Worm (Caenorhabditis elegans) whole organism, L4 larva: ENCODE data around the gene hda-2.

Source experiments
- F26F4.8 ChIP-seq: fragments of 200-800 bp; sonication (Bioruptor generic); conservative IDR thresholded peaks from 2 replicates; pipeline ENCODE4 v1.3.6; 2022; ENCODE audit warnings: missing genetic modification characterization, missing compliant biosample characterization
- R02D3.7 ChIP-seq: fragments of 150-350 bp; sonication (generic microtip); optimal IDR thresholded peaks from 3 replicates; lab custom pipeline; 2014; ENCODE audit warnings: missing biosample characterization, missing genetic modification characterization
- Y48G9A.11 ChIP-seq: fragments of 200-800 bp; sonication (Bioruptor generic); IDR thresholded peaks from 2 replicates; pipeline ENCODE4 v1.3.6; 2022; ENCODE audit warnings: missing genetic modification reagents, missing genetic modification characterization, missing compliant biosample characterization
- Y75B8A.6 ChIP-seq: fragments of 200-800 bp; sonication (Bioruptor generic); IDR thresholded peaks from 2 replicates; pipeline ENCODE4 v1.3.6; 2022; ENCODE audit warnings: missing genetic modification reagents, missing genetic modification characterization, missing compliant biosample characterization
- ZK546.5 ChIP-seq, 2 experiments: sonication (generic microtip); optimal IDR thresholded peaks; 2 replicates each; lab custom pipeline; 2017; ENCODE audit warnings: missing biosample characterization in 2 of 2, missing genetic modification characterization in 2 of 2
- aha-1 ChIP-seq: fragments of 150-350 bp; peaks from one replicate; lab custom pipeline; 2014; ENCODE audit warnings: missing biosample characterization, missing genetic modification characterization
- aly-2 ChIP-seq: sonication (generic microtip); optimal IDR thresholded peaks from 2 replicates; lab custom pipeline; 2018; ENCODE audit warnings: missing biosample characterization, missing genetic modification characterization
- arid-1 ChIP-seq: fragments of 200-800 bp; sonication (Bioruptor generic); conservative IDR thresholded peaks from 2 replicates; pipeline ENCODE4 v1.3.6; 2022; ENCODE audit warnings: missing genetic modification reagents, missing genetic modification characterization, missing compliant biosample characterization
- attf-4 ChIP-seq: sonication (generic microtip); optimal IDR thresholded peaks from 3 replicates; lab custom pipeline; 2017; ENCODE audit warnings: missing biosample characterization, missing genetic modification characterization
- ceh-20 ChIP-seq: fragments of 200-800 bp; sonication (Bioruptor generic); IDR thresholded peaks from 2 replicates; pipeline ENCODE4 v1.3.6; 2022; ENCODE audit warnings: missing genetic modification reagents, missing genetic modification characterization, missing compliant biosample characterization
- ceh-62 ChIP-seq: sonication (generic microtip); optimal IDR thresholded peaks from 2 replicates; lab custom pipeline; 2017; ENCODE audit warnings: missing biosample characterization, missing genetic modification characterization
- ceh-82 ChIP-seq: sonication (generic microtip); optimal IDR thresholded peaks from 2 replicates; lab custom pipeline; 2017; ENCODE audit warnings: missing biosample characterization, missing genetic modification characterization
- cey-2 ChIP-seq: sonication (generic microtip); optimal IDR thresholded peaks from 3 replicates; lab custom pipeline; 2017; ENCODE audit warnings: missing genetic modification characterization, mild to moderate bottlenecking, missing compliant biosample characterization, antibody characterized with exemption, borderline replicate concordance; ENCODE audit not compliant: insufficient read depth
- ctbp-1 ChIP-seq: fragments of 200-800 bp; sonication (Bioruptor generic); IDR thresholded peaks from 2 replicates; pipeline ENCODE4 v1.3.6; 2022; ENCODE audit warnings: missing genetic modification reagents, missing genetic modification characterization, missing compliant biosample characterization
- daf-8 ChIP-seq: fragments of 200-800 bp; sonication (Bioruptor generic); IDR thresholded peaks from 2 replicates; pipeline ENCODE4 v1.3.6; 2022; ENCODE audit warnings: missing genetic modification characterization, missing compliant biosample characterization
- dmd-6 ChIP-seq: fragments of 200-800 bp; sonication (Bioruptor generic); IDR thresholded peaks from 2 replicates; pipeline ENCODE4 v1.3.6; 2022; ENCODE audit warnings: missing genetic modification reagents, missing genetic modification characterization, missing compliant biosample characterization
- dmd-9 ChIP-seq: fragments of 200-800 bp; sonication (Bioruptor generic); IDR thresholded peaks from 2 replicates; pipeline ENCODE4 v1.3.6; 2022; ENCODE audit warnings: missing genetic modification reagents, missing genetic modification characterization, missing compliant biosample characterization
- dpl-1 ChIP-seq: fragments of 150-350 bp; optimal IDR thresholded peaks from 2 replicates; lab custom pipeline; 2014; ENCODE audit warnings: missing biosample characterization, missing genetic modification reagents, missing genetic modification characterization
- dve-1 ChIP-seq: sonication (generic microtip); optimal IDR thresholded peaks from 2 replicates; lab custom pipeline; 2017; ENCODE audit warnings: antibody characterized with exemption, mild to moderate bottlenecking, missing genetic modification characterization, missing compliant biosample characterization; ENCODE audit not compliant: insufficient read depth
- egl-27 ChIP-seq: sonication (generic microtip); optimal IDR thresholded peaks from 3 replicates; lab custom pipeline; 2017; ENCODE audit warnings: missing biosample characterization, missing genetic modification reagents, missing genetic modification characterization
- egl-43 ChIP-seq: fragments of 200-800 bp; sonication (Bioruptor generic); IDR thresholded peaks from 2 replicates; pipeline ENCODE4 v1.3.6; 2022; ENCODE audit warnings: missing genetic modification reagents, missing genetic modification characterization, missing compliant biosample characterization
- fkh-10 ChIP-seq: fragments of 150-350 bp; optimal IDR thresholded peaks from 2 replicates; lab custom pipeline; 2014; ENCODE audit warnings: missing biosample characterization, missing genetic modification reagents, missing genetic modification characterization
- fos-1 ChIP-seq: fragments of 150-350 bp; optimal IDR thresholded peaks from 2 replicates; lab custom pipeline; 2014; ENCODE audit warnings: missing biosample characterization, missing genetic modification characterization
- hlh-11 ChIP-seq: fragments of 200-800 bp; sonication (Bioruptor generic); optimal IDR thresholded peaks from 2 replicates; lab custom pipeline; 2018; ENCODE audit warnings: mild to moderate bottlenecking, missing genetic modification characterization, missing compliant biosample characterization
- hlh-30 ChIP-seq: sonication (generic microtip); optimal IDR thresholded peaks from 2 replicates; lab custom pipeline; 2017; ENCODE audit warnings: antibody characterized with exemption, mild to moderate bottlenecking, missing genetic modification characterization, missing compliant biosample characterization; ENCODE audit not compliant: insufficient read depth
- lim-7 ChIP-seq: fragments of 200-800 bp; sonication (Bioruptor generic); IDR thresholded peaks from 2 replicates; pipeline ENCODE4 v1.3.6; 2022; ENCODE audit warnings: missing genetic modification characterization, missing compliant biosample characterization
- lin-13 ChIP-seq: fragments of 150-350 bp; optimal IDR thresholded peaks from 2 replicates; lab custom pipeline; 2014; ENCODE audit warnings: missing biosample characterization, missing genetic modification reagents, missing genetic modification characterization
- lin-38 ChIP-seq: fragments of 200-800 bp; sonication (Bioruptor generic); IDR thresholded peaks from 2 replicates; pipeline ENCODE4 v1.3.6; 2022; ENCODE audit warnings: missing genetic modification reagents, missing genetic modification characterization, missing compliant biosample characterization
- madf-9 ChIP-seq: fragments of 200-800 bp; sonication (Bioruptor generic); conservative IDR thresholded peaks from 2 replicates; pipeline ENCODE4 v1.3.6; 2022; ENCODE audit warnings: missing genetic modification reagents, missing genetic modification characterization, missing compliant biosample characterization
- mdl-1 ChIP-seq, 2 experiments: fragments of 150-350 bp in 1 of 2; sonication (generic microtip) in 1 of 2; optimal IDR thresholded peaks; 2 replicates each; lab custom pipeline; 2014 to 2017; ENCODE audit warnings: missing biosample characterization in 2 of 2, missing genetic modification characterization in 2 of 2
- mdt-29 ChIP-seq: fragments of 200-800 bp; sonication (Bioruptor generic); IDR thresholded peaks from 2 replicates; pipeline ENCODE4 v1.3.6; 2022; ENCODE audit warnings: missing genetic modification reagents, missing genetic modification characterization, missing compliant biosample characterization
- mes-2 ChIP-seq: sonication (generic microtip); optimal IDR thresholded peaks from 2 replicates; lab custom pipeline; 2016; ENCODE audit warnings: missing genotype, mild to moderate bottlenecking, missing genetic modification characterization, missing compliant biosample characterization; ENCODE audit not compliant: poor library complexity, severe bottlenecking
- nhr-102 ChIP-seq: sonication (generic microtip); optimal IDR thresholded peaks from 2 replicates; lab custom pipeline; 2016; ENCODE audit warnings: mild to moderate bottlenecking, missing genetic modification characterization, moderate library complexity, missing compliant biosample characterization
- nhr-111 ChIP-seq: fragments of 200-800 bp; sonication (Bioruptor generic); optimal IDR thresholded peaks from 2 replicates; lab custom pipeline; 2018; ENCODE audit warnings: mild to moderate bottlenecking, missing genetic modification characterization, missing compliant biosample characterization
- nhr-41 ChIP-seq: fragments of 200-800 bp; sonication (Bioruptor generic); IDR thresholded peaks from 2 replicates; pipeline ENCODE4 v1.3.6; 2022; ENCODE audit warnings: missing genetic modification reagents, missing genetic modification characterization, missing compliant biosample characterization
- nhr-42 ChIP-seq: fragments of 200-800 bp; sonication (Bioruptor generic); IDR thresholded peaks from 2 replicates; pipeline ENCODE4 v1.3.6; 2022; ENCODE audit warnings: missing genetic modification characterization, missing compliant biosample characterization
- nhr-6 ChIP-seq: fragments of 150-350 bp; optimal IDR thresholded peaks from 2 replicates; lab custom pipeline; 2014; ENCODE audit warnings: missing biosample characterization, missing genetic modification characterization
- pqm-1 ChIP-seq: sonication (generic microtip); optimal IDR thresholded peaks from 2 replicates; lab custom pipeline; 2017; ENCODE audit warnings: missing biosample characterization, missing genetic modification characterization
- saeg-2 ChIP-seq: fragments of 200-800 bp; sonication (Bioruptor generic); IDR thresholded peaks from 2 replicates; pipeline ENCODE4 v1.3.6; 2022; ENCODE audit warnings: missing genetic modification reagents, missing genetic modification characterization, missing compliant biosample characterization
- set-16 ChIP-seq: fragments of 200-800 bp; sonication (Bioruptor generic); IDR thresholded peaks from 2 replicates; pipeline ENCODE4 v1.3.6; 2022; ENCODE audit warnings: missing genetic modification reagents, missing genetic modification characterization, missing compliant biosample characterization
- skn-1 ChIP-seq: fragments of 150-350 bp; optimal IDR thresholded peaks from 2 replicates; lab custom pipeline; 2014; ENCODE audit warnings: missing biosample characterization, missing genetic modification characterization
- snpc-1.2 ChIP-seq: fragments of 200-800 bp; sonication (Bioruptor generic); IDR thresholded peaks from 2 replicates; pipeline ENCODE4 v1.3.6; 2022; ENCODE audit warnings: missing genetic modification reagents, missing genetic modification characterization, missing compliant biosample characterization
- spr-3 ChIP-seq: fragments of 200-800 bp; sonication (Bioruptor generic); optimal IDR thresholded peaks from 2 replicates; lab custom pipeline; 2018; ENCODE audit warnings: mild to moderate bottlenecking, missing genetic modification characterization, missing compliant biosample characterization
- tag-97 ChIP-seq: fragments of 200-800 bp; sonication (Bioruptor generic); IDR thresholded peaks from 2 replicates; pipeline ENCODE4 v1.3.6; 2022; ENCODE audit warnings: missing genetic modification characterization, missing compliant biosample characterization
- unc-62 ChIP-seq, 3 experiments: fragments of 150-350 bp in 1 of 3; sonication (generic microtip); optimal IDR thresholded peaks in 2 of 3; peaks in 1 of 3; 1 replicate in 1 of 3; 2 replicates in 2 of 3; lab custom pipeline; 2014 to 2017; ENCODE audit warnings: missing biosample characterization in 3 of 3, missing genetic modification characterization in 3 of 3, missing genetic modification reagents in 3 of 3, missing genotype in 1 of 3
- vab-7 ChIP-seq: fragments of 200-800 bp; sonication (Bioruptor generic); IDR thresholded peaks from 2 replicates; pipeline ENCODE4 v1.3.6; 2022; ENCODE audit warnings: missing genetic modification reagents, missing genetic modification characterization, missing compliant biosample characterization
- zfp-2 ChIP-seq: sonication (generic microtip); optimal IDR thresholded peaks from 2 replicates; lab custom pipeline; 2016; ENCODE audit warnings: mild to moderate bottlenecking, missing genetic modification characterization, missing compliant biosample characterization
- zfp-3 ChIP-seq: fragments of 200-800 bp; sonication (Bioruptor generic); conservative IDR thresholded peaks from 2 replicates; pipeline ENCODE4 v1.3.6; 2022; ENCODE audit warnings: missing genetic modification reagents, missing genetic modification characterization, missing compliant biosample characterization
- zip-11 ChIP-seq: fragments of 200-800 bp; sonication (Bioruptor generic); IDR thresholded peaks from 2 replicates; pipeline ENCODE4 v1.3.6; 2022; ENCODE audit warnings: missing genetic modification characterization, missing compliant biosample characterization
- ztf-11 ChIP-seq: fragments of 150-350 bp; optimal IDR thresholded peaks from 2 replicates; lab custom pipeline; 2014; ENCODE audit warnings: missing biosample characterization, missing genetic modification characterization
- ztf-7 ChIP-seq: fragments of 150-350 bp; optimal IDR thresholded peaks from 2 replicates; lab custom pipeline; 2014; ENCODE audit warnings: missing biosample characterization, missing genetic modification characterization

hda-2 gene

DNA sequence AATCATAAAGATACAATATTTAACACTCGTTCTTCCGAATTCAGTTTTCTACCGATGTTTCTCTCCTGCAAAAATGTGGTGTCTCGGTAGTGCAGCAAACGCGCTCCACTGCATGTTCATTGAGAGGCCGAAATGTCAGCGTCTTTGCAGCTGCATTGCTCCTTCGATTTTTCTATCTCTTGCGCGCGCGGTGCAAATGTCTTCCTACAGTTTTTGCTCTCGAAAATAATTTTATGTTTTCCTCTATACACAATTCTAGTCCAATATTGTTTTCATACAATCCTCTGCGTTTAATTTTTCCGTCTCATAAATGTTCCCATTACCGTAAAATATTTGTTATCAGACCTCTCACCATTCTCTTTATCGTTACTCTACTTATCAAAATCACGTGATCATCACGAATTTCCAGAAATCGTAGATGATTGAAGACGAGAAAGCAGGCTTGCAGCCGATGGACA lies 40.0 kb upstream of the hda-2 start, which contains the start of gene ufd-2 (continued):
- TF ChIP-seq fkh-10 (GFP tag; lab: Kevin White, UChicago) (peak; percentile 10), nhr-111 (GFP tag; lab: Kevin White, UChicago) (no peak), snpc-1.2 (no peak), pqm-1 (tag; lab: Kevin White, UChicago) (peak; percentile 45), Y75B8A.6 (GFP tag; lab: Robert Waterston, UW) (no peak), vab-7 (GFP tag; lab: Robert Waterston, UW) (peak; percentile 50; the same call in 1 of the 2 replicates), zfp-2 (tag; lab: Kevin White, UChicago) (no peak), aha-1 (tag; lab: Kevin White, UChicago) (peak; percentile 2), nhr-6 (tag; lab: Kevin White, UChicago) (peak; percentile 26), lim-7 (GFP tag; lab: Robert Waterston, UW) (no peak), saeg-2 (GFP tag; lab: Robert Waterston, UW) (no peak), cey-2 (tag; lab: Kevin White, UChicago) (no peak), ceh-82 (tag; lab: Kevin White, UChicago) (no peak), Y48G9A.11 (GFP tag; lab: Robert Waterston, UW) (no peak), hlh-11 (tag; lab: Kevin White, UChicago) (peak; percentile 47), ztf-11 (tag; lab: Kevin White, UChicago) (no peak), lin-13 (GFP tag; lab: Kevin White, UChicago) (peak; percentile 80), attf-4 (tag; lab: Kevin White, UChicago) (no peak), ctbp-1 (GFP tag; lab: Robert Waterston, UW) (no peak), ceh-62 (tag; lab: Kevin White, UChicago) (no peak), aly-2 (tag; lab: Kevin White, UChicago) (no peak), zip-11 (no peak), set-16 (no peak), egl-27 (tag; lab: Kevin White, UChicago) (no peak), spr-3 (GFP tag; lab: Kevin White, UChicago) (no peak), nhr-42 (GFP tag; lab: Robert Waterston, UW) (no peak), arid-1 (GFP tag; lab: Robert Waterston, UW) (no peak), dve-1 (tag; lab: Kevin White, UChicago) (peak; percentile 45), zfp-3 (no peak), fos-1 (tag; lab: Kevin White, UChicago) (no peak), R02D3.7 (tag; lab: Kevin White, UChicago) (no peak), ceh-20 (GFP tag; lab: Robert Waterston, UW) (no peak), skn-1 (no peak), dmd-9 (GFP tag; lab: Robert Waterston, UW) (no peak), mdt-29 (GFP tag; lab: Robert Waterston, UW) (no peak), lin-38 (GFP tag; lab: Robert Waterston, UW) (peak; percentile 95), F26F4.8 (GFP tag; lab: Robert Waterston, UW) (no peak), mdl-1 (tag; optimal IDR thresholded peaks at IDR 0.05; lab: Kevin White, UChicago) (peak in 1 of 2 experiments; percentile 26), unc-62 (GFP tag; optimal IDR thresholded peaks at IDR 0.05 in 1 of 2; lab: Kevin White, UChicago) (peak in 1 of 2 experiments; percentile 85), unc-62 (tag; optimal IDR thresholded peaks at IDR 0.05; lab: Kevin White, UChicago) (no peak), ztf-7 (no peak), tag-97 (GFP tag; lab: Robert Waterston, UW) (no peak), madf-9 (GFP tag; lab: Robert Waterston, UW) (peak; percentile 44; the same call in 1 of the 2 replicates), nhr-102 (tag; lab: Kevin White, UChicago) (no peak), mes-2 (tag; lab: Kevin White, UChicago) (peak; percentile 94), hlh-30 (tag; lab: Kevin White, UChicago) (peak; percentile 24), nhr-41 (GFP tag; lab: Robert Waterston, UW) (no peak), dpl-1 (GFP tag; lab: Kevin White, UChicago) (peak; percentile 57), egl-43 (no peak), dmd-6 (no peak; the same call in 1 of the 2 replicates), ZK546.5 (tag; optimal IDR thresholded peaks at IDR 0.05; lab: Kevin White, UChicago) (no peak), daf-8 (GFP tag; lab: Robert Waterston, UW) (no peak)
